Worm (Caenorhabditis elegans) whole organism, L4/young adult: ENCODE data around the gene glt-1.

Experiments used
- W03F9.2 ChIP-seq: fragments of 150-350 bp; optimal IDR thresholded peaks from 2 replicates; lab custom pipeline; 2014; ENCODE audit warnings: missing biosample characterization, missing genetic modification characterization
- dao-5 ChIP-seq: sonication (generic microtip); optimal IDR thresholded peaks from 2 replicates; lab custom pipeline; 2016; ENCODE audit warnings: missing genotype, missing genetic modification characterization, moderate library complexity, missing compliant biosample characterization
- him-1 ChIP-seq: sonication (generic microtip); optimal IDR thresholded peaks from 2 replicates; lab custom pipeline; 2016; ENCODE audit warnings: missing genotype, missing genetic modification reagents, missing genetic modification characterization, missing compliant biosample characterization

ce11 chrX:3547097-3547496 is 51.3 kb downstream of the glt-1 start:
- no peak for TF ChIP-seq W03F9.2
- no peak for TF ChIP-seq him-1 (tag; lab: Kevin White, UChicago)
- TF ChIP-seq dao-5 (tag; lab: Kevin White, UChicago) = no peak
